Fruit fly (Drosophila melanogaster) whole organism, embryonic: ENCODE data around the gene Cbl.
A peak's percentile ranks its signal among the peaks of the same experiment; 100 is the strongest.

Experiments
- Adf1 ChIP-seq: fragments of 200-800 bp; sonication (Bioruptor generic); IDR thresholded peaks from 2 replicates; pipeline ENCODE4 v1.3.6; 2022; ENCODE audit warnings: missing biosample characterization, missing genetic modification characterization
- Atf3 ChIP-seq: fragments of 200-800 bp; sonication (Bioruptor generic); optimal IDR thresholded peaks from 3 replicates; lab custom pipeline; 2016; ENCODE audit warnings: missing biosample characterization, missing genetic modification characterization
- Atf6 ChIP-seq: fragments of 200-800 bp; sonication (Bioruptor generic); IDR thresholded peaks from 2 replicates; pipeline ENCODE4 v1.3.6; 2022; ENCODE audit warnings: missing biosample characterization, missing genetic modification characterization
- Awh ChIP-seq: fragments of 200-800 bp; sonication (Bioruptor generic); IDR thresholded peaks from 2 replicates; pipeline ENCODE4, ENCODE4 v1.3.6; 2022; ENCODE audit warnings: missing biosample characterization, missing genetic modification characterization
- BEAF-32 ChIP-seq: fragments of 200-800 bp; sonication (Bioruptor generic); optimal IDR thresholded peaks from 3 replicates; lab custom pipeline; 2017; ENCODE audit warnings: missing biosample characterization, missing genetic modification characterization, mild to moderate bottlenecking, moderate library complexity, missing genetic modification reagents
- CG13775 ChIP-seq: fragments of 200-800 bp; sonication (Bioruptor generic); optimal IDR thresholded peaks from 3 replicates; lab custom pipeline; 2017; ENCODE audit warnings: missing biosample characterization, mild to moderate bottlenecking, missing genetic modification characterization
- CG14050 ChIP-seq: fragments of 200-800 bp; sonication (Bioruptor generic); IDR thresholded peaks from 3 replicates; pipeline ENCODE4 v1.3.6; 2022; ENCODE audit warnings: missing biosample characterization, missing genetic modification characterization
- CG17328 ChIP-seq: fragments of 200-800 bp; sonication (Bioruptor generic); IDR thresholded peaks from 2 replicates; pipeline ENCODE4 v1.3.6; 2022; ENCODE audit warnings: missing biosample characterization, missing genetic modification characterization
- CG17361 ChIP-seq: fragments of 200-800 bp; sonication (Bioruptor generic); IDR thresholded peaks from 3 replicates; pipeline ENCODE4 v1.3.6; 2022; ENCODE audit warnings: missing biosample characterization, missing genetic modification characterization
- CG2116 ChIP-seq: fragments of 200-800 bp; sonication (Bioruptor generic); optimal IDR thresholded peaks from 3 replicates; lab custom pipeline; 2018; ENCODE audit warnings: missing biosample characterization, mild to moderate bottlenecking, missing genetic modification characterization
- CG32772 ChIP-seq: fragments of 200-800 bp; sonication (Bioruptor generic); IDR thresholded peaks from 2 replicates; pipeline ENCODE4 v1.3.6; 2022; ENCODE audit warnings: missing biosample characterization, missing genetic modification characterization
- CG3838 ChIP-seq: fragments of 200-800 bp; sonication (Bioruptor generic); optimal IDR thresholded peaks from 3 replicates; lab custom pipeline; 2016; ENCODE audit warnings: missing biosample characterization, missing genetic modification characterization
- CG42726 ChIP-seq: fragments of 200-800 bp; sonication (Bioruptor generic); IDR thresholded peaks from 2 replicates; pipeline ENCODE4 v1.3.6; 2022; ENCODE audit warnings: missing biosample characterization, missing genetic modification characterization; ENCODE audit not compliant: partially characterized antibody
- CG4328 ChIP-seq: fragments of 200-800 bp; sonication (Bioruptor generic); optimal IDR thresholded peaks from 3 replicates; lab custom pipeline; 2017; ENCODE audit warnings: missing biosample characterization, missing genetic modification reagents, missing genetic modification characterization
- CG5245 ChIP-seq: fragments of 200-800 bp; sonication (Bioruptor generic); optimal IDR thresholded peaks from 3 replicates; lab custom pipeline; 2016; ENCODE audit warnings: missing biosample characterization, missing genetic modification characterization
- CG5953 ChIP-seq: fragments of 200-800 bp; sonication (Bioruptor generic); IDR thresholded peaks from 2 replicates; pipeline ENCODE4 v1.3.6; 2022; ENCODE audit warnings: missing biosample characterization, missing genetic modification characterization
- CG7839 ChIP-seq: fragments of 200-800 bp; sonication (Bioruptor generic); optimal IDR thresholded peaks from 3 replicates; lab custom pipeline; 2018; ENCODE audit warnings: missing biosample characterization, mild to moderate bottlenecking, missing genetic modification characterization, moderate library complexity
- CG7963 ChIP-seq: fragments of 200-800 bp; sonication (Bioruptor generic); IDR thresholded peaks from 3 replicates; pipeline ENCODE4 v1.3.6; 2022; ENCODE audit warnings: missing biosample characterization, missing genetic modification characterization; ENCODE audit not compliant: partially characterized antibody
- CG8388 ChIP-seq: fragments of 200-800 bp; sonication (Bioruptor generic); optimal IDR thresholded peaks from 2 replicates; lab custom pipeline; 2019; ENCODE audit warnings: missing biosample characterization, mild to moderate bottlenecking, missing genetic modification characterization, moderate library complexity
- CG8478 ChIP-seq: fragments of >200 bp; optimal IDR thresholded peaks from 2 replicates; lab custom pipeline; 2018
- CG9797 ChIP-seq: fragments of 200-800 bp; sonication (Bioruptor generic); optimal IDR thresholded peaks from 3 replicates; lab custom pipeline; 2018; ENCODE audit warnings: missing biosample characterization, mild to moderate bottlenecking, missing genetic modification characterization
- CG9876 ChIP-seq: fragments of 200-800 bp; sonication (Bioruptor generic); optimal IDR thresholded peaks from 2 replicates; lab custom pipeline; 2016; ENCODE audit warnings: missing biosample characterization, missing genetic modification characterization
- Dp ChIP-seq: fragments of 200-800 bp; sonication (Bioruptor generic); optimal IDR thresholded peaks from 2 replicates; lab custom pipeline; 2018; ENCODE audit warnings: missing biosample characterization, mild to moderate bottlenecking, missing genetic modification characterization, moderate library complexity
- Drgx ChIP-seq: fragments of 200-800 bp; sonication (Bioruptor generic); IDR thresholded peaks from 2 replicates; pipeline ENCODE4 v1.3.6; 2022; ENCODE audit warnings: missing biosample characterization, missing genetic modification characterization
- Ets65A ChIP-seq: fragments of 200-800 bp; sonication (Bioruptor generic); peaks from one replicate; lab custom pipeline; 2016; ENCODE audit warnings: missing biosample characterization, missing genetic modification characterization
- HLH4C ChIP-seq: fragments of 200-800 bp; sonication (Bioruptor generic); IDR thresholded peaks from 3 replicates; pipeline ENCODE4 v1.3.6; 2022; ENCODE audit warnings: missing biosample characterization, missing genetic modification characterization; ENCODE audit not compliant: partially characterized antibody
- Hr39 ChIP-seq: fragments of >200 bp; optimal IDR thresholded peaks from 2 replicates; lab custom pipeline; 2017
- MBD-R2 ChIP-seq: fragments of 200-800 bp; sonication (Bioruptor generic); IDR thresholded peaks from 2 replicates; pipeline ENCODE4 v1.3.6; 2022; ENCODE audit warnings: missing biosample characterization, missing genetic modification characterization
- Max ChIP-seq: fragments of 200-800 bp; sonication (Bioruptor generic); optimal IDR thresholded peaks from 2 replicates; lab custom pipeline; 2016; ENCODE audit warnings: missing biosample characterization, mild to moderate bottlenecking, missing genetic modification characterization
- Meics ChIP-seq: fragments of 200-800 bp; sonication (Bioruptor generic); optimal IDR thresholded peaks from 2 replicates; lab custom pipeline; 2017; ENCODE audit warnings: missing biosample characterization, mild to moderate bottlenecking, missing genetic modification characterization
- Side ChIP-seq: fragments of 200-800 bp; sonication (Bioruptor generic); optimal IDR thresholded peaks from 2 replicates; lab custom pipeline; 2016; ENCODE audit warnings: missing biosample characterization, missing genetic modification characterization
- Sox100B ChIP-seq: fragments of 200-800 bp; sonication (Bioruptor generic); optimal IDR thresholded peaks from 3 replicates; lab custom pipeline; 2018; ENCODE audit warnings: missing biosample characterization, mild to moderate bottlenecking, missing genetic modification characterization
- Ssrp ChIP-seq: fragments of 200-800 bp; sonication (Bioruptor generic); optimal IDR thresholded peaks from 2 replicates; lab custom pipeline; 2018; ENCODE audit warnings: missing biosample characterization, mild to moderate bottlenecking, missing genetic modification characterization, moderate library complexity
- aop ChIP-seq: fragments of 200-800 bp; sonication (Bioruptor generic); IDR thresholded peaks from 2 replicates; pipeline ENCODE4 v1.3.6; 2022; ENCODE audit warnings: missing biosample characterization, missing genetic modification characterization
- cad ChIP-seq: fragments of >200 bp; optimal IDR thresholded peaks from 2 replicates; lab custom pipeline; 2017; ENCODE audit warnings: missing biosample characterization, missing genetic modification characterization
- cato ChIP-seq: fragments of 200-800 bp; sonication (Bioruptor generic); optimal IDR thresholded peaks from 2 replicates; lab custom pipeline; 2016; ENCODE audit warnings: missing biosample characterization, missing genetic modification characterization, borderline replicate concordance
- chif ChIP-seq, 2 experiments: fragments of 200-800 bp; sonication (Bioruptor generic); optimal IDR thresholded peaks; 3 replicates each; lab custom pipeline; 2016; ENCODE audit warnings: missing biosample characterization in 2 of 2, missing genetic modification characterization in 2 of 2
- ci ChIP-seq: fragments of 200-800 bp; sonication (Bioruptor generic); IDR thresholded peaks from 3 replicates; pipeline ENCODE4 v1.3.6; 2022; ENCODE audit warnings: missing biosample characterization, missing genetic modification characterization
- dimm ChIP-seq: fragments of 200-800 bp; sonication (Bioruptor generic); IDR thresholded peaks from 2 replicates; pipeline ENCODE4 v1.3.6; 2022; ENCODE audit warnings: missing biosample characterization, missing genetic modification characterization
- emc ChIP-seq: fragments of 200-800 bp; sonication (Bioruptor generic); optimal IDR thresholded peaks from 2 replicates; lab custom pipeline; 2016; ENCODE audit warnings: missing biosample characterization, missing genetic modification characterization
- ems ChIP-seq: fragments of 200-800 bp; sonication (Bioruptor generic); optimal IDR thresholded peaks from 3 replicates; lab custom pipeline; 2016; ENCODE audit warnings: missing biosample characterization, missing genetic modification characterization
- gro ChIP-seq: fragments of 200-800 bp; sonication (Bioruptor generic); optimal IDR thresholded peaks from 2 replicates; lab custom pipeline; 2016; ENCODE audit warnings: missing biosample characterization, missing genetic modification characterization
- gt ChIP-seq: fragments of 200-800 bp; sonication (Bioruptor generic); IDR thresholded peaks from 2 replicates; pipeline ENCODE4 v1.3.6; 2022; ENCODE audit warnings: missing biosample characterization, missing genetic modification characterization
- ham ChIP-seq: fragments of 200-800 bp; sonication (Bioruptor generic); IDR thresholded peaks from 2 replicates; pipeline ENCODE4 v1.3.6; 2022; ENCODE audit warnings: missing biosample characterization, missing genetic modification characterization
- hb ChIP-seq: fragments of 200-800 bp; sonication (Bioruptor generic); IDR thresholded peaks from 3 replicates; pipeline ENCODE4 v1.3.6; 2022; ENCODE audit warnings: missing biosample characterization, missing genetic modification characterization; ENCODE audit not compliant: partially characterized antibody
- klu ChIP-seq: fragments of 200-800 bp; sonication (Bioruptor generic); IDR thresholded peaks from 2 replicates; pipeline ENCODE4 v1.3.6; 2022; ENCODE audit warnings: missing biosample characterization, missing genetic modification characterization
- knrl ChIP-seq: fragments of 200-800 bp; sonication (Bioruptor generic); IDR thresholded peaks from 3 replicates; pipeline ENCODE4 v1.3.6; 2022; ENCODE audit warnings: missing biosample characterization, missing genetic modification characterization; ENCODE audit not compliant: partially characterized antibody
- lilli ChIP-seq: fragments of 200-800 bp; sonication (Bioruptor generic); optimal IDR thresholded peaks from 3 replicates; lab custom pipeline; 2016; ENCODE audit warnings: missing biosample characterization, missing genetic modification characterization
- sens ChIP-seq: fragments of 200-800 bp; sonication (Bioruptor generic); peaks from one replicate; lab custom pipeline; 2016; ENCODE audit warnings: missing biosample characterization, missing genetic modification characterization
- tap ChIP-seq: fragments of 200-800 bp; optimal IDR thresholded peaks from 3 replicates; lab custom pipeline; 2019; ENCODE audit warnings: missing biosample characterization, mild to moderate bottlenecking, missing genetic modification characterization, moderate library complexity
- ttk ChIP-seq: fragments of 200-800 bp; sonication (Bioruptor generic); IDR thresholded peaks from 2 replicates; pipeline ENCODE4 v2.1.2; 2022; ENCODE audit warnings: missing biosample characterization, missing genetic modification characterization
- usp ChIP-seq: fragments of >200 bp; optimal IDR thresholded peaks from 2 replicates; lab custom pipeline; 2017; ENCODE audit warnings: missing biosample characterization, missing genetic modification characterization
- wek ChIP-seq: fragments of 200-800 bp; sonication (Bioruptor generic); optimal IDR thresholded peaks from 3 replicates; lab custom pipeline; 2018; ENCODE audit warnings: missing biosample characterization, mild to moderate bottlenecking, missing genetic modification characterization, moderate library complexity

Cbl gene

DNA sequence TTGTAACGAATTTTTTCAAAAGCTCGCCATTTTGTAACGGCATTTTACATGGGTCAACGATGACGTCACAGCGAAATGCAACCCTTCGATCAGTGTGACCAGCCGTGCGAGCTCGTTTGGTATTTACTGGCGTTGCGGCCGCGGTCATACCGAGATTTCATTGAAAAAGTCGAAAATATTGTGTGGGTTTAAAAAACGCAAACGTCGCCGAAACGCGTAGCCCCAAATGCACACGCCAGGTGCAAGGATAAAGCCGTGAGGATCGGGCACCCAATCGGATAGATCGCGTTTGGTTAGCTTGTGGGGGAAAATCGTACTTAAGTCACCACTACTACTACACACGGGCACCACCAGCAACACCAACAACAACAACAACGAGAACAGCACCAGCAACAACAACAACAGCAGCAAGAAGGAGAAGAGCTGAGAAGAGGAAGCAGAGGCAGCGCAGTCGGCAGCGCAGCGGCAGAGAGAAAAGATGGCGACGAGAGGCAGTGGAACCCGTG, at the start of gene Cbl (continued):
- TF ChIP-seq Meics (GFP tag; lab: Kevin White, UChicago) (no peak), usp (GFP tag; lab: Kevin White, UChicago) (no peak), CG2116 (peak; percentile 100), Atf6 (GFP tag; lab: Robert Waterston, UW) (0 out of 2 replicates have a peak, but pooled peaks have one; percentile 26), CG42726 (0 out of 2 replicates have a peak, but pooled peaks have one; percentile 41), CG17361 (GFP tag; lab: Robert Waterston, UW) (no peak), MBD-R2 (GFP tag; lab: Robert Waterston, UW) (peak; percentile 60), HLH4C (GFP tag; lab: Robert Waterston, UW) (peak; percentile 22; the same call in 1 of the 3 replicates), Ssrp (tag; lab: Kevin White, UChicago) (no peak), CG14050 (GFP tag; lab: Robert Waterston, UW) (no peak), wek (GFP tag; lab: Kevin White, UChicago) (peak; percentile 9), CG7839 (tag; lab: Kevin White, UChicago) (no peak), tap (tag; lab: Kevin White, UChicago) (no peak), Ets65A (peak; percentile 55), CG13775 (no peak), CG9876 (no peak), CG7963 (no peak), ci (GFP tag; lab: Robert Waterston, UW) (peak; percentile 71; the same call in 2 of the 3 replicates), Atf3 (no peak), gt (GFP tag; lab: Robert Waterston, UW) (peak; percentile 41; the same call in 1 of the 2 replicates), lilli (GFP tag; lab: Kevin White, UChicago) (peak; percentile 21), ems (GFP tag; lab: Kevin White, UChicago) (no peak), Awh (GFP tag; lab: Robert Waterston, UW) (no peak), CG8478 (lab: Kevin White, UChicago) (no peak), CG5245 (GFP tag; lab: Kevin White, UChicago) (no peak), Drgx (GFP tag; lab: Robert Waterston, UW) (no peak), chif (GFP tag; optimal IDR thresholded peaks at IDR 0.05; lab: Kevin White, UChicago) (no peak), ttk (no peak), CG8388 (GFP tag; lab: Kevin White, UChicago) (no peak), CG4328 (GFP tag; lab: Kevin White, UChicago) (no peak), Side (GFP tag; lab: Kevin White, UChicago) (peak; percentile 6), gro (GFP tag; lab: Kevin White, UChicago) (no peak), emc (GFP tag; lab: Kevin White, UChicago) (no peak), ham (no peak), Sox100B (no peak), klu (GFP tag; lab: Robert Waterston, UW) (no peak), Hr39 (lab: Kevin White, UChicago) (no peak), BEAF-32 (peak; percentile 49), dimm (GFP tag; lab: Robert Waterston, UW) (no peak), CG3838 (GFP tag; lab: Kevin White, UChicago) (no peak), CG17328 (GFP tag; lab: Robert Waterston, UW) (no peak), cad (GFP tag; lab: Kevin White, UChicago) (no peak), aop (GFP tag; lab: Robert Waterston, UW) (no peak), Dp (GFP tag; lab: Kevin White, UChicago) (peak; percentile 58), hb (no peak), CG9797 (GFP tag; lab: Kevin White, UChicago) (peak; percentile 97), knrl (peak; percentile 22; the same call in 1 of the 3 replicates), cato (GFP tag; lab: Kevin White, UChicago) (no peak), CG5953 (GFP tag; lab: Robert Waterston, UW) (no peak), Adf1 (GFP tag; lab: Robert Waterston, UW) (peak; percentile 99), sens (GFP tag; lab: Kevin White, UChicago) (peak; percentile 67), Max (GFP tag; lab: Kevin White, UChicago) (peak; percentile 10), CG32772 (no peak)
